Worm (Caenorhabditis elegans) whole organism, mixed stage, embryonic: Measurements from ENCODE around the gene F18E3.10.

Source experiments
- lin-13 ChIP-seq: fragments of 150-350 bp; optimal IDR thresholded peaks from 2 replicates; lab custom pipeline; 2014; ENCODE audit warnings: missing biosample characterization, missing genetic modification characterization
- pha-4 ChIP-seq: fragments of 150-350 bp; optimal IDR thresholded peaks from 2 replicates; lab custom pipeline; 2018; ENCODE audit warnings: missing biosample characterization, missing genetic modification reagents, missing genetic modification characterization
- snpc-4 ChIP-seq: fragments of 150-350 bp; optimal IDR thresholded peaks from 2 replicates; lab custom pipeline; 2014; ENCODE audit warnings: missing biosample characterization, missing genetic modification characterization
- unc-39 ChIP-seq: fragments of 150-350 bp; optimal IDR thresholded peaks from 2 replicates; lab custom pipeline; 2014; ENCODE audit warnings: missing biosample characterization, missing genetic modification characterization
- zip-8 ChIP-seq: fragments of 150-350 bp; optimal IDR thresholded peaks from 2 replicates; lab custom pipeline; 2014; ENCODE audit warnings: missing biosample characterization, missing genetic modification characterization
- ztf-11 ChIP-seq: fragments of 150-350 bp; optimal IDR thresholded peaks from 2 replicates; lab custom pipeline; 2014; ENCODE audit warnings: missing biosample characterization, missing genetic modification characterization

ce11 chrV:7400095-7400494 lies 24.1 kb downstream of the F18E3.10 start, which contains the start of gene cnc-9:
- TF ChIP-seq unc-39 (no peak), pha-4 (no peak), zip-8 (no peak), ztf-11 (tag; lab: Kevin White, UChicago) (no peak), snpc-4 (tag; lab: Kevin White, UChicago) (no peak), lin-13 (tag; lab: Kevin White, UChicago) (no peak)
